Fruit fly (Drosophila melanogaster): ENCODE results near the gene Nnk.

Gene Nnk

DNA sequence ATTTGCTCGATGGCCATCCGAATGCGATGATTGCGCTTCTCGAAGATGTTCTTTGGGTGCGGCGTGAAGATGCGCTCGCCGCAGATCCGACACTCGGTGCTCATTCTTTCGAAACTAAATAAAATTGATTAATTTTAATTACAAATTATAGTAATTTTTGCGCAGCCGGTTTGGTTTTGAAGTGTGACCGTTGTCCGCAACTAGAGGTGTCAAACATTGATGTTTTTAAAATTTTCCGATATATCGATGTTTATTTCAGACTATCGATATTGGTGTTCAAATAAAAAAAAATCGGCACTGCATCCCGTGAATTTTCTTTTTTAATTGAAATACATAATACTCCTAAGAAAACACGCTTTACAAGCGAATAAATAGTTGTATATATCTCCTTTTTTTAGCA is 4.0 kb upstream of the Nnk start, which contains the start of gene Odj (continued):
- TF ChIP-seq amos (GFP tag; IDR thresholded peaks at IDR 0.05; ENCODE audit: partially characterized antibody) (peak; percentile 96), CG3407 (GFP tag; optimal IDR thresholded peaks at IDR 0.05) (no peak), otp (GFP tag; IDR thresholded peaks at IDR 0.05) (no peak), lmd (GFP tag; IDR thresholded peaks at IDR 0.05) (no peak), corto (GFP tag; optimal IDR thresholded peaks at IDR 0.05) (no peak), CG13123 (GFP tag; optimal IDR thresholded peaks at IDR 0.05) (no peak), CG14860 (GFP tag; IDR thresholded peaks at IDR 0.05; ENCODE audit: partially characterized antibody) (peak; percentile 85), Ravus (GFP tag; IDR thresholded peaks at IDR 0.05) (no peak), exex (tag; optimal IDR thresholded peaks at IDR 0.05) (no peak), jumu (GFP tag; optimal IDR thresholded peaks at IDR 0.05) (no peak), CG10979 (tag; optimal IDR thresholded peaks at IDR 0.05) (no peak), kni (GFP tag; optimal IDR thresholded peaks at IDR 0.05) (no peak), Sry-β (GFP tag; optimal IDR thresholded peaks at IDR 0.05) (no peak), Nf-YB (GFP tag; optimal IDR thresholded peaks at IDR 0.05) (no peak), peb (GFP tag; IDR thresholded peaks at IDR 0.05) (no peak), tup (GFP tag; optimal IDR thresholded peaks at IDR 0.05) (no peak), CG13424 (tag; optimal IDR thresholded peaks at IDR 0.05) (peak; percentile 1), Xbp1 (GFP tag; optimal IDR thresholded peaks at IDR 0.05) (peak; percentile 20), sens (GFP tag) (no peak), CG2202 (tag; optimal IDR thresholded peaks at IDR 0.05) (no peak), CG33213 (GFP tag; optimal IDR thresholded peaks at IDR 0.05) (no peak), Antp (GFP tag; optimal IDR thresholded peaks at IDR 0.05) (no peak), CG11247 (GFP tag; IDR thresholded peaks at IDR 0.05) (no peak), lola (GFP tag; optimal IDR thresholded peaks at IDR 0.05) (no peak), CG7745 (tag; optimal IDR thresholded peaks at IDR 0.05) (peak; percentile 85), croc (GFP tag; conservative IDR thresholded peaks at IDR 0.05) (no peak), NFAT (GFP tag; IDR thresholded peaks at IDR 0.05) (peak; percentile 25; the same call in 1 of the 2 replicates), CG13775 (GFP tag; optimal IDR thresholded peaks at IDR 0.05) (no peak), CG17186 (GFP tag; optimal IDR thresholded peaks at IDR 0.05) (no peak), row (GFP tag; IDR thresholded peaks at IDR 0.05) (peak; percentile 71), GATAe (GFP tag; conservative IDR thresholded peaks at IDR 0.05) (no peak), hb (GFP tag; IDR thresholded peaks at IDR 0.05; ENCODE audit: partially characterized antibody) (peak; percentile 78), NfI (GFP tag; optimal IDR thresholded peaks at IDR 0.05) (no peak), al (GFP tag; IDR thresholded peaks at IDR 0.05) (no peak), lab (GFP tag; optimal IDR thresholded peaks at IDR 0.05) (no peak), Fer2 (tag; optimal IDR thresholded peaks at IDR 0.05) (no peak), CG1603 (tag; optimal IDR thresholded peaks at IDR 0.05) (peak; percentile 41), CG12942 (GFP tag; optimal IDR thresholded peaks at IDR 0.05) (no peak), CG30020 (tag; optimal IDR thresholded peaks at IDR 0.05) (peak; percentile 24), Hr3 (GFP tag; optimal IDR thresholded peaks at IDR 0.05) (no peak), Asciz (GFP tag; optimal IDR thresholded peaks at IDR 0.05) (no peak), chinmo (GFP tag; IDR thresholded peaks at IDR 0.05; ENCODE audit: partially characterized antibody) (peak; percentile 86), wek (GFP tag; optimal IDR thresholded peaks at IDR 0.05) (no peak), HmgZ (tag; optimal IDR thresholded peaks at IDR 0.05) (peak; percentile 26), Lpt (GFP tag; optimal IDR thresholded peaks at IDR 0.05) (no peak), CG4730 (GFP tag; IDR thresholded peaks at IDR 0.05) (no peak), CG18476 (GFP tag; optimal IDR thresholded peaks at IDR 0.05) (no peak), Ets65A (GFP tag) (no peak), CG34224 (GFP tag; IDR thresholded peaks at IDR 0.05; ENCODE audit: partially characterized antibody) (peak; percentile 98), CG9876 (GFP tag; optimal IDR thresholded peaks at IDR 0.05) (no peak), ems (GFP tag; optimal IDR thresholded peaks at IDR 0.05) (no peak)
